Worm (Caenorhabditis elegans): ENCODE data around the gene C07G3.8.
A peak's percentile ranks its signal among the peaks of the same experiment; 100 is the strongest.

C07G3.8 gene

ce11 chrV:3543344-3543743, 41.4 kb upstream of the C07G3.8 start, which contains the start of gene nhr-222:
nhr-222 (minus strand) TSS chrV:3543444.
- TF ChIP-seq sup-37 (GFP tag; optimal IDR thresholded peaks at IDR 0.05) (no peak), vab-15 (tag; optimal IDR thresholded peaks at IDR 0.05) (no peak), efl-3 (GFP tag; optimal IDR thresholded peaks at IDR 0.05) (no peak), hlh-4 (tag; optimal IDR thresholded peaks at IDR 0.05) (no peak), unc-130 (tag; optimal IDR thresholded peaks at IDR 0.05) (no peak), mab-9 (GFP tag; IDR thresholded peaks at IDR 0.05) (no peak), lin-14 (GFP tag; optimal IDR thresholded peaks at IDR 0.05) (no peak), unc-86 (tag; optimal IDR thresholded peaks at IDR 0.05) (no peak), hlh-17 (GFP tag; optimal IDR thresholded peaks at IDR 0.05; ENCODE audit: borderline replicate concordance) (no peak), zag-1 (tag; optimal IDR thresholded peaks at IDR 0.05) (no peak), elt-3 (tag; optimal IDR thresholded peaks at IDR 0.05) (no peak), lsy-2 (tag; optimal IDR thresholded peaks at IDR 0.05) (no peak), mdl-1 (tag; optimal IDR thresholded peaks at IDR 0.05) (no peak)

DNA sequence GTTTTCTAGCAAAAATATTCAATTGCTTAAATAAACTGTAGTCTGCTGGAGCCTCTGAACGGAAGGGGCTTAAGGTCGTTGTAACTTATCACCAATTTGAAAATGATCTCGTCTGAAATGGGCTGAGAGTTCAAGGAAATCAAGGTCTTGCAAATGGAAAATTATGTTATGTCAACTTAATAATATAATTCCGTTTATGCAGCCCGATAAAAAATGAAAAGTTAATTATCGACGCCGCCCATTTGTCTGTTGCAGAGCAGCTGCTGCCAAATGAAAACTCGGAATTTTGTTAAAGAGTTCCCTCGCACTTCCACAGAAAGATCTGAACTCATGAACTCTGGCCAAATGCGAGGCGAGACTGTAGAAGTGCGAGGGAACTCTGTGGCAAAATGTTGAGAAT, 39.2 kb upstream of the C07G3.8 start, which contains the start of gene srbc-67:
Gene srbc-67, minus strand, starts transcription at position 101 of the 400 bp plus-strand sequence.
- TF ChIP-seq nhr-84 (tag; optimal IDR thresholded peaks at IDR 0.05) (no peak), zag-1 (tag; optimal IDR thresholded peaks at IDR 0.05) (no peak), nhr-77 (tag; optimal IDR thresholded peaks at IDR 0.05) (no peak), unc-130 (tag; optimal IDR thresholded peaks at IDR 0.05) (no peak), egl-13 (tag; optimal IDR thresholded peaks at IDR 0.05) (no peak), lsy-2 (tag; optimal IDR thresholded peaks at IDR 0.05) (no peak), elt-2 (tag; optimal IDR thresholded peaks at IDR 0.05) (no peak), lin-39 (tag; optimal IDR thresholded peaks at IDR 0.05) (no peak), nhr-28 (tag; optimal IDR thresholded peaks at IDR 0.05) (no peak)

DNA sequence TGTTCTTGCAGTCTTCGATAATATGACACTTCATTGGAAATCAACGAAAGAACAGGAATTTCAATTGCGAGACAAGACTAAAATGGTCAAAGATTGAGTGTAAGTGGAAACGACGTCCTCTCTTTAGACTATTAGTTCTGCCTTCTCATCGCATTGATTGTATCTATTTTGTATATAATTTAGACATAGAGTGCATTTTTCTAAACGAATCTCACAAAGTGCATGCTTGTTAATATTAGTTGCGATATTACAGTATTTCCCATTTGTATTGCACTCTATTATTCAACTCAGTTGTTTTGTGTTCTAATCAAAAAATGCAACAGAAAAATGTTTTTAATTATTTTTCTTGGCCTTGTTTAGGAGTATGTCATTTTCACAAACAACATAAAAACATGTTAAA, 36.4 kb upstream of the C07G3.8 start, which contains the start of gene nhr-93:
Gene nhr-93, minus strand, starts transcription at position 101 of the 400 bp plus-strand sequence.
- TF ChIP-seq lsy-2 (tag; optimal IDR thresholded peaks at IDR 0.05) = no peak
- no peak for TF ChIP-seq ceh-82 (tag; optimal IDR thresholded peaks at IDR 0.05)
- no peak for TF ChIP-seq nhr-77 (tag; optimal IDR thresholded peaks at IDR 0.05)
- TF ChIP-seq sptf-1 (tag; optimal IDR thresholded peaks at IDR 0.05) = no peak
- no peak for TF ChIP-seq nhr-47 (tag; optimal IDR thresholded peaks at IDR 0.05)
- no peak for TF ChIP-seq fkh-10 (GFP tag; optimal IDR thresholded peaks at IDR 0.05)
- no peak for TF ChIP-seq irx-1 (tag; optimal IDR thresholded peaks at IDR 0.05)
- TF ChIP-seq isw-1 (GFP tag; IDR thresholded peaks at IDR 0.05) = no peak
- TF ChIP-seq egl-27 (tag; optimal IDR thresholded peaks at IDR 0.05) = no peak
- no peak for TF ChIP-seq aly-2 (tag; optimal IDR thresholded peaks at IDR 0.05)
- TF ChIP-seq dpl-1 (GFP tag; optimal IDR thresholded peaks at IDR 0.05) = no peak
- TF ChIP-seq aha-1 (tag; optimal IDR thresholded peaks at IDR 0.05) = no peak
- TF ChIP-seq tlp-1 (tag; optimal IDR thresholded peaks at IDR 0.05) = no peak
- no peak for TF ChIP-seq lin-13 (GFP tag; optimal IDR thresholded peaks at IDR 0.05)
- TF ChIP-seq pag-3 (tag; optimal IDR thresholded peaks at IDR 0.05; ENCODE audit: borderline replicate concordance, insufficient read depth) = no peak

DNA sequence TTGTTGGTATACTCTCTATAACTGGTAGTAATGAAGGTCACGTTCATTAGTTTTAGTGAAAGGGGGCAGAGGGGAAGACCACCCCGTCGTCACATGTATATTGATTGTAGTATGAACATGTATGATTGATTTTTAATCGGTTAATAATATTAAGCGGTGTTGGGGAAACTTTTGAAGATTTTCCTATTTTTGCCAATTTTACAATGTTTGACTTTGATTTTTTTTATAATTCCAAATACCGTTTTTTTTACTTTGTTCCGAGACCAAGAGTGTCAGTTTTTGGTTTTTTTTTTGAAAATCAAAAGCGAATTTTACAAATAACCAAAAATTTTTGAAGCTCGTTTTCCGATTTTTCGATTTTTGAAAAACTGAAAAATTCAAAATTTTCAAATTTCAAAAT, 33.3 kb upstream of the C07G3.8 start, which contains the start of gene nhr-221:
Gene nhr-221, minus strand, starts transcription at position 101 of the 400 bp plus-strand sequence.
- no peak for TF ChIP-seq C34B4.2 (tag; optimal IDR thresholded peaks at IDR 0.05)
- TF ChIP-seq efl-1 (optimal IDR thresholded peaks at IDR 0.05) = no peak
- TF ChIP-seq efl-1 (GFP tag; optimal IDR thresholded peaks at IDR 0.05 in 1 of 2) = peak in 1 of 2 experiments; percentile 47
- no peak for TF ChIP-seq ceh-63 (GFP tag; optimal IDR thresholded peaks at IDR 0.05)
- TF ChIP-seq mab-9 (GFP tag; IDR thresholded peaks at IDR 0.05) = no peak
- no peak for TF ChIP-seq nhr-90 (tag; optimal IDR thresholded peaks at IDR 0.05; ENCODE audit: poor library complexity)

Data from whole organism, L1 larva.